Worm (Caenorhabditis elegans): ENCODE measurements around the gene F41G3.21.

DNA sequence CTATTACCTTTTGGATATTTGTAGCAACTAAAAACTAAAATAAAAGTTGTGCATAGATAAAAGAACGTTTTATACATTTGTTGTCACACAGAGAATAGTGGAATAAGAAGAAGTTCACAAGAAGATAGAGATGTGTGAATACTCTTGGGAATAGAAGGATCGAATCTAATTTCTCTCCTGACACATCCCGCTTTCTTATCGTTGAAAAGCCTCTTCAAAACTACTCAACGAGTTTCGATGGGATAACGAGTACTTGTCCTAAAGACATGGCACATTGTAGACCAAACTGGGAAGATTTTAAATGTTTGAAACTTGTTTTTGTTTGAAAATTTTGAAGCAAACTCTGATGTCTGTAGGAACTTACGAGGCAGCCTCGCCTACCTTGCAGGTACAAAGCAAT lies 19.7 kb upstream of the F41G3.21 start:
- no peak for TF ChIP-seq nhr-237 (tag; optimal IDR thresholded peaks at IDR 0.05)
- TF ChIP-seq unc-62 (GFP tag; optimal IDR thresholded peaks at IDR 0.05), result no peak
- TF ChIP-seq sem-2 (GFP tag; optimal IDR thresholded peaks at IDR 0.05), result no peak
- no peak for TF ChIP-seq unc-39 (tag; optimal IDR thresholded peaks at IDR 0.05)
- no peak for TF ChIP-seq nhr-28 (tag; optimal IDR thresholded peaks at IDR 0.05)
- TF ChIP-seq pha-4 (tag; optimal IDR thresholded peaks at IDR 0.05), result no peak
- TF ChIP-seq mep-1 (tag; optimal IDR thresholded peaks at IDR 0.05), result no peak
- TF ChIP-seq snpc-4 (tag; optimal IDR thresholded peaks at IDR 0.05), result no peak
- no peak for TF ChIP-seq bed-3 (GFP tag; optimal IDR thresholded peaks at IDR 0.05)
